Worm (Caenorhabditis elegans) whole organism, L4 larva: ENCODE results near the gene nhx-1.
A peak's percentile ranks its signal among the peaks of the same experiment; 100 is the strongest.

Experiments used
- D1046.2 ChIP-seq: fragments of 200-800 bp; sonication (Bioruptor generic); IDR thresholded peaks from 2 replicates; pipeline ENCODE4 v1.3.6; 2022; ENCODE audit warnings: missing genetic modification characterization, missing compliant biosample characterization
- F10B5.3 ChIP-seq: sonication (generic microtip); optimal IDR thresholded peaks from 2 replicates; lab custom pipeline; 2016; ENCODE audit warnings: mild to moderate bottlenecking, missing genetic modification characterization, missing compliant biosample characterization
- F26F4.8 ChIP-seq: fragments of 200-800 bp; sonication (Bioruptor generic); conservative IDR thresholded peaks from 2 replicates; pipeline ENCODE4 v1.3.6; 2022; ENCODE audit warnings: missing genetic modification characterization, missing compliant biosample characterization
- F37D6.2 ChIP-seq: sonication (generic microtip); optimal IDR thresholded peaks from 2 replicates; lab custom pipeline; 2016; ENCODE audit warnings: mild to moderate bottlenecking, missing genetic modification characterization, missing compliant biosample characterization
- F44E2.7 ChIP-seq: fragments of 200-800 bp; sonication (Bioruptor generic); IDR thresholded peaks from 2 replicates; pipeline ENCODE4 v2.1.2; 2022; ENCODE audit warnings: missing genetic modification characterization, missing compliant biosample characterization
- R02D3.7 ChIP-seq: fragments of 150-350 bp; sonication (generic microtip); optimal IDR thresholded peaks from 3 replicates; lab custom pipeline; 2014; ENCODE audit warnings: missing biosample characterization, missing genetic modification characterization
- Y48G9A.11 ChIP-seq: fragments of 200-800 bp; sonication (Bioruptor generic); IDR thresholded peaks from 2 replicates; pipeline ENCODE4 v1.3.6; 2022; ENCODE audit warnings: missing genetic modification reagents, missing genetic modification characterization, missing compliant biosample characterization
- Y5F2A.4 ChIP-seq: fragments of 200-800 bp; sonication (Bioruptor generic); optimal IDR thresholded peaks from 2 replicates; lab custom pipeline; 2018; ENCODE audit warnings: mild to moderate bottlenecking, missing genetic modification characterization, missing compliant biosample characterization
- Y75B8A.6 ChIP-seq: fragments of 200-800 bp; sonication (Bioruptor generic); IDR thresholded peaks from 2 replicates; pipeline ENCODE4 v1.3.6; 2022; ENCODE audit warnings: missing genetic modification reagents, missing genetic modification characterization, missing compliant biosample characterization
- aly-2 ChIP-seq: sonication (generic microtip); optimal IDR thresholded peaks from 2 replicates; lab custom pipeline; 2018; ENCODE audit warnings: missing biosample characterization, missing genetic modification characterization
- attf-4 ChIP-seq: sonication (generic microtip); optimal IDR thresholded peaks from 3 replicates; lab custom pipeline; 2017; ENCODE audit warnings: missing biosample characterization, missing genetic modification characterization
- ceh-28 ChIP-seq: fragments of 150-350 bp; optimal IDR thresholded peaks from 2 replicates; lab custom pipeline; 2014; ENCODE audit warnings: missing biosample characterization, missing genetic modification reagents, missing genetic modification characterization
- ceh-32 ChIP-seq: sonication (generic microtip); optimal IDR thresholded peaks from 2 replicates; lab custom pipeline; 2016; ENCODE audit warnings: mild to moderate bottlenecking, missing genetic modification characterization, missing compliant biosample characterization; ENCODE audit not compliant: poor library complexity
- ceh-44 ChIP-seq: fragments of 200-800 bp; sonication (Bioruptor generic); IDR thresholded peaks from 2 replicates; pipeline ENCODE4 v1.3.6; 2022; ENCODE audit warnings: missing genetic modification reagents, missing genetic modification characterization, missing compliant biosample characterization
- ces-1 ChIP-seq: fragments of 150-350 bp; sonication (generic microtip); optimal IDR thresholded peaks from 4 replicates; lab custom pipeline; 2014; ENCODE audit warnings: missing biosample characterization, missing genetic modification reagents, missing genetic modification characterization
- cey-2 ChIP-seq: sonication (generic microtip); optimal IDR thresholded peaks from 3 replicates; lab custom pipeline; 2017; ENCODE audit warnings: missing genetic modification characterization, mild to moderate bottlenecking, missing compliant biosample characterization, antibody characterized with exemption, borderline replicate concordance; ENCODE audit not compliant: insufficient read depth
- daf-8 ChIP-seq: fragments of 200-800 bp; sonication (Bioruptor generic); IDR thresholded peaks from 2 replicates; pipeline ENCODE4 v1.3.6; 2022; ENCODE audit warnings: missing genetic modification characterization, missing compliant biosample characterization
- dmd-8 ChIP-seq: fragments of 200-800 bp; sonication (Bioruptor generic); IDR thresholded peaks from 2 replicates; pipeline ENCODE4 v1.3.6; 2022; ENCODE audit warnings: missing genetic modification characterization, missing compliant biosample characterization
- dmd-9 ChIP-seq: fragments of 200-800 bp; sonication (Bioruptor generic); IDR thresholded peaks from 2 replicates; pipeline ENCODE4 v1.3.6; 2022; ENCODE audit warnings: missing genetic modification reagents, missing genetic modification characterization, missing compliant biosample characterization
- dve-1 ChIP-seq: sonication (generic microtip); optimal IDR thresholded peaks from 2 replicates; lab custom pipeline; 2017; ENCODE audit warnings: antibody characterized with exemption, mild to moderate bottlenecking, missing genetic modification characterization, missing compliant biosample characterization; ENCODE audit not compliant: insufficient read depth
- egl-43 ChIP-seq: fragments of 200-800 bp; sonication (Bioruptor generic); IDR thresholded peaks from 2 replicates; pipeline ENCODE4 v1.3.6; 2022; ENCODE audit warnings: missing genetic modification reagents, missing genetic modification characterization, missing compliant biosample characterization
- fkh-10 ChIP-seq: fragments of 150-350 bp; optimal IDR thresholded peaks from 2 replicates; lab custom pipeline; 2014; ENCODE audit warnings: missing biosample characterization, missing genetic modification reagents, missing genetic modification characterization
- gei-8 ChIP-seq: fragments of 200-800 bp; sonication (Bioruptor generic); optimal IDR thresholded peaks from 2 replicates; lab custom pipeline; 2018; ENCODE audit warnings: mild to moderate bottlenecking, missing genetic modification characterization, missing compliant biosample characterization
- hlh-11 ChIP-seq: fragments of 200-800 bp; sonication (Bioruptor generic); optimal IDR thresholded peaks from 2 replicates; lab custom pipeline; 2018; ENCODE audit warnings: mild to moderate bottlenecking, missing genetic modification characterization, missing compliant biosample characterization
- hlh-30 ChIP-seq: sonication (generic microtip); optimal IDR thresholded peaks from 2 replicates; lab custom pipeline; 2017; ENCODE audit warnings: antibody characterized with exemption, mild to moderate bottlenecking, missing genetic modification characterization, missing compliant biosample characterization; ENCODE audit not compliant: insufficient read depth
- lin-1 ChIP-seq: fragments of 200-800 bp; sonication (Bioruptor generic); IDR thresholded peaks from 2 replicates; pipeline ENCODE4 v1.3.6; 2022; ENCODE audit warnings: missing genetic modification reagents, missing genetic modification characterization, missing compliant biosample characterization
- lin-13 ChIP-seq: fragments of 150-350 bp; optimal IDR thresholded peaks from 2 replicates; lab custom pipeline; 2014; ENCODE audit warnings: missing biosample characterization, missing genetic modification reagents, missing genetic modification characterization
- lin-29 ChIP-seq: fragments of 200-800 bp; sonication (Bioruptor generic); IDR thresholded peaks from 2 replicates; pipeline ENCODE4 v1.3.6; 2022; ENCODE audit warnings: missing genetic modification reagents, missing genetic modification characterization, missing compliant biosample characterization
- lir-3 ChIP-seq: sonication (generic microtip); optimal IDR thresholded peaks from 2 replicates; lab custom pipeline; 2016; ENCODE audit warnings: mild to moderate bottlenecking, missing genetic modification characterization, missing compliant biosample characterization
- lsy-2 ChIP-seq, 2 experiments: fragments of 150-350 bp in 1 of 2; sonication (generic microtip) in 1 of 2; optimal IDR thresholded peaks; 2 replicates each; lab custom pipeline; 2014 to 2017; ENCODE audit warnings: missing biosample characterization in 2 of 2, missing genetic modification characterization in 2 of 2
- madf-9 ChIP-seq: fragments of 200-800 bp; sonication (Bioruptor generic); conservative IDR thresholded peaks from 2 replicates; pipeline ENCODE4 v1.3.6; 2022; ENCODE audit warnings: missing genetic modification reagents, missing genetic modification characterization, missing compliant biosample characterization
- mdl-1 ChIP-seq, 2 experiments: fragments of 150-350 bp in 1 of 2; sonication (generic microtip) in 1 of 2; optimal IDR thresholded peaks; 2 replicates each; lab custom pipeline; 2014 to 2017; ENCODE audit warnings: missing biosample characterization in 2 of 2, missing genetic modification characterization in 2 of 2
- mdt-29 ChIP-seq: fragments of 200-800 bp; sonication (Bioruptor generic); IDR thresholded peaks from 2 replicates; pipeline ENCODE4 v1.3.6; 2022; ENCODE audit warnings: missing genetic modification reagents, missing genetic modification characterization, missing compliant biosample characterization
- mes-2 ChIP-seq: sonication (generic microtip); optimal IDR thresholded peaks from 2 replicates; lab custom pipeline; 2016; ENCODE audit warnings: missing genotype, mild to moderate bottlenecking, missing genetic modification characterization, missing compliant biosample characterization; ENCODE audit not compliant: poor library complexity, severe bottlenecking
- nhr-237 ChIP-seq: sonication (generic microtip); optimal IDR thresholded peaks from 2 replicates; lab custom pipeline; 2017; ENCODE audit warnings: missing biosample characterization, missing genetic modification characterization
- nhr-25 ChIP-seq: sonication (generic microtip); optimal IDR thresholded peaks from 2 replicates; lab custom pipeline; 2017; ENCODE audit warnings: missing genetic modification characterization, mild to moderate bottlenecking, missing compliant biosample characterization, antibody characterized with exemption, moderate library complexity, borderline replicate concordance; ENCODE audit not compliant: insufficient read depth
- nhr-28 ChIP-seq: fragments of 150-350 bp; optimal IDR thresholded peaks from 2 replicates; lab custom pipeline; 2014; ENCODE audit warnings: missing biosample characterization, missing genetic modification characterization
- nhr-41 ChIP-seq: fragments of 200-800 bp; sonication (Bioruptor generic); IDR thresholded peaks from 2 replicates; pipeline ENCODE4 v1.3.6; 2022; ENCODE audit warnings: missing genetic modification reagents, missing genetic modification characterization, missing compliant biosample characterization
- nhr-42 ChIP-seq: fragments of 200-800 bp; sonication (Bioruptor generic); IDR thresholded peaks from 2 replicates; pipeline ENCODE4 v1.3.6; 2022; ENCODE audit warnings: missing genetic modification characterization, missing compliant biosample characterization
- nhr-48 ChIP-seq: sonication (generic microtip); optimal IDR thresholded peaks from 2 replicates; lab custom pipeline; 2016; ENCODE audit warnings: mild to moderate bottlenecking, missing genetic modification characterization, missing compliant biosample characterization
- php-3 ChIP-seq: fragments of 200-800 bp; sonication (Bioruptor generic); IDR thresholded peaks from 2 replicates; pipeline ENCODE4 v1.3.6; 2022; ENCODE audit warnings: missing genetic modification reagents, missing genetic modification characterization, missing compliant biosample characterization
- saeg-2 ChIP-seq: fragments of 200-800 bp; sonication (Bioruptor generic); IDR thresholded peaks from 2 replicates; pipeline ENCODE4 v1.3.6; 2022; ENCODE audit warnings: missing genetic modification reagents, missing genetic modification characterization, missing compliant biosample characterization
- sdz-12 ChIP-seq: fragments of 200-800 bp; sonication (Bioruptor generic); optimal IDR thresholded peaks from 2 replicates; lab custom pipeline; 2018; ENCODE audit warnings: mild to moderate bottlenecking, missing genetic modification characterization, missing compliant biosample characterization
- skn-1 ChIP-seq: fragments of 150-350 bp; optimal IDR thresholded peaks from 2 replicates; lab custom pipeline; 2014; ENCODE audit warnings: missing biosample characterization, missing genetic modification characterization
- unc-39 ChIP-seq: sonication (generic microtip); optimal IDR thresholded peaks from 2 replicates; lab custom pipeline; 2017; ENCODE audit warnings: missing biosample characterization, missing genetic modification characterization
- unc-62 ChIP-seq, 3 experiments: fragments of 150-350 bp in 1 of 3; sonication (generic microtip); optimal IDR thresholded peaks in 2 of 3; peaks in 1 of 3; 1 replicate in 1 of 3; 2 replicates in 2 of 3; lab custom pipeline; 2014 to 2017; ENCODE audit warnings: missing biosample characterization in 3 of 3, missing genetic modification characterization in 3 of 3, missing genetic modification reagents in 3 of 3, missing genotype in 1 of 3
- zip-11 ChIP-seq: fragments of 200-800 bp; sonication (Bioruptor generic); IDR thresholded peaks from 2 replicates; pipeline ENCODE4 v1.3.6; 2022; ENCODE audit warnings: missing genetic modification characterization, missing compliant biosample characterization
- zip-2 ChIP-seq: fragments of 150-350 bp; optimal IDR thresholded peaks from 2 replicates; lab custom pipeline; 2014; ENCODE audit warnings: missing biosample characterization, missing genetic modification characterization
- ztf-11 ChIP-seq: fragments of 150-350 bp; optimal IDR thresholded peaks from 2 replicates; lab custom pipeline; 2014; ENCODE audit warnings: missing biosample characterization, missing genetic modification characterization
- ztf-7 ChIP-seq: fragments of 150-350 bp; optimal IDR thresholded peaks from 2 replicates; lab custom pipeline; 2014; ENCODE audit warnings: missing biosample characterization, missing genetic modification characterization

Gene nhx-1

ce11 chrX:16040207-16040716 lies 23.3 kb downstream of the nhx-1 start, which contains the start of gene B0395.3 (continued):
- TF ChIP-seq sdz-12 (GFP tag; lab: Kevin White, UChicago) (no peak), lsy-2 (tag; optimal IDR thresholded peaks at IDR 0.05; lab: Kevin White, UChicago) (peak in 1 of 2 experiments; percentile 30), egl-43 (GFP tag; lab: Robert Waterston, UW) (peak; percentile 58), attf-4 (tag; lab: Kevin White, UChicago) (no peak), lin-29 (GFP tag; lab: Robert Waterston, UW) (no peak), ceh-44 (GFP tag; lab: Robert Waterston, UW) (no peak), mdl-1 (tag; optimal IDR thresholded peaks at IDR 0.05; lab: Kevin White, UChicago) (peak in 1 of 2 experiments; percentile 69), unc-39 (tag; lab: Kevin White, UChicago) (no peak), R02D3.7 (no peak), mes-2 (peak; percentile 68), ceh-32 (tag; lab: Kevin White, UChicago) (no peak), cey-2 (tag; lab: Kevin White, UChicago) (no peak), Y48G9A.11 (GFP tag; lab: Robert Waterston, UW) (no peak), D1046.2 (GFP tag; lab: Robert Waterston, UW) (no peak), fkh-10 (GFP tag; lab: Kevin White, UChicago) (no peak), daf-8 (GFP tag; lab: Robert Waterston, UW) (no peak), nhr-237 (tag; lab: Kevin White, UChicago) (no peak), lin-13 (GFP tag; lab: Kevin White, UChicago) (no peak), nhr-28 (tag; lab: Kevin White, UChicago) (peak; percentile 99), gei-8 (GFP tag; lab: Kevin White, UChicago) (no peak), zip-2 (tag; lab: Kevin White, UChicago) (no peak), dmd-9 (GFP tag; lab: Robert Waterston, UW) (no peak), nhr-41 (no peak), madf-9 (no peak), Y5F2A.4 (no peak), F10B5.3 (tag; lab: Kevin White, UChicago) (no peak), zip-11 (no peak), mdt-29 (GFP tag; lab: Robert Waterston, UW) (no peak), skn-1 (tag; lab: Kevin White, UChicago) (no peak), lin-1 (GFP tag; lab: Robert Waterston, UW) (peak; percentile 24; the same call in 1 of the 2 replicates), saeg-2 (GFP tag; lab: Robert Waterston, UW) (no peak), nhr-25 (tag; lab: Kevin White, UChicago) (peak; percentile 24), F26F4.8 (GFP tag; lab: Robert Waterston, UW) (no peak), php-3 (no peak), nhr-48 (tag; lab: Kevin White, UChicago) (no peak), ces-1 (no peak), lir-3 (no peak), hlh-11 (peak; percentile 87), ztf-7 (tag; lab: Kevin White, UChicago) (no peak), unc-62 (GFP tag; optimal IDR thresholded peaks at IDR 0.05 in 1 of 2; lab: Kevin White, UChicago) (peak in 1 of 2 experiments; percentile 97), unc-62 (tag; optimal IDR thresholded peaks at IDR 0.05; lab: Kevin White, UChicago) (no peak), hlh-30 (tag; lab: Kevin White, UChicago) (peak; percentile 95), nhr-42 (GFP tag; lab: Robert Waterston, UW) (no peak), aly-2 (tag; lab: Kevin White, UChicago) (no peak), ceh-28 (tag; lab: Kevin White, UChicago) (no peak), ztf-11 (tag; lab: Kevin White, UChicago) (no peak), F44E2.7 (GFP tag; lab: Robert Waterston, UW) (no peak), dmd-8 (GFP tag; lab: Robert Waterston, UW) (no peak), dve-1 (tag; lab: Kevin White, UChicago) (peak; percentile 53), F37D6.2 (tag; lab: Kevin White, UChicago) (no peak), Y75B8A.6 (GFP tag; lab: Robert Waterston, UW) (no peak)
